Worm (Caenorhabditis elegans) whole organism, mixed stage, embryonic: ENCODE measurements around the gene Y53F4B.39.
A peak's percentile ranks its signal among the peaks of the same experiment; 100 is the strongest.

ENCODE experiments used
- M03D4.4 ChIP-seq: sonication (generic microtip); optimal IDR thresholded peaks from 2 replicates; lab custom pipeline; 2017; ENCODE audit warnings: mild to moderate bottlenecking, missing genetic modification characterization, missing compliant biosample characterization
- bed-3 ChIP-seq: fragments of 200-800 bp; sonication (Bioruptor generic); optimal IDR thresholded peaks from 3 replicates; lab custom pipeline; 2018; ENCODE audit warnings: mild to moderate bottlenecking, missing genetic modification characterization, moderate library complexity, missing compliant biosample characterization
- blmp-1 ChIP-seq: fragments of 150-350 bp; optimal IDR thresholded peaks from 2 replicates; lab custom pipeline; 2014; ENCODE audit warnings: missing biosample characterization, missing genetic modification characterization
- ceh-39 ChIP-seq: fragments of 150-350 bp; optimal IDR thresholded peaks from 2 replicates; lab custom pipeline; 2014; ENCODE audit warnings: missing biosample characterization, missing genetic modification characterization
- ceh-43 ChIP-seq: fragments of 200-800 bp; sonication (Bioruptor generic); optimal IDR thresholded peaks from 2 replicates; lab custom pipeline; 2018; ENCODE audit warnings: mild to moderate bottlenecking, missing genetic modification characterization, moderate library complexity, missing compliant biosample characterization
- ces-1 ChIP-seq: fragments of 150-350 bp; optimal IDR thresholded peaks from 2 replicates; lab custom pipeline; 2014; ENCODE audit warnings: missing biosample characterization, missing genetic modification reagents, missing genetic modification characterization
- cnd-1 ChIP-seq: fragments of 200-800 bp; sonication (Bioruptor generic); optimal IDR thresholded peaks from 2 replicates; lab custom pipeline; 2018; ENCODE audit warnings: mild to moderate bottlenecking, missing genetic modification characterization, missing compliant biosample characterization
- drap-1 ChIP-seq: fragments of 200-800 bp; sonication (Bioruptor generic); optimal IDR thresholded peaks from 3 replicates; lab custom pipeline; 2018; ENCODE audit warnings: mild to moderate bottlenecking, missing genetic modification characterization, missing compliant biosample characterization
- elt-3 ChIP-seq: fragments of 150-350 bp; optimal IDR thresholded peaks from 2 replicates; lab custom pipeline; 2014; ENCODE audit warnings: missing biosample characterization, missing genetic modification characterization
- flh-1 ChIP-seq: fragments of 200-800 bp; sonication (Bioruptor generic); optimal IDR thresholded peaks from 2 replicates; lab custom pipeline; 2018; ENCODE audit warnings: mild to moderate bottlenecking, missing genetic modification characterization, moderate library complexity, missing compliant biosample characterization
- ham-2 ChIP-seq: fragments of 200-800 bp; sonication (Bioruptor generic); optimal IDR thresholded peaks from 2 replicates; lab custom pipeline; 2018; ENCODE audit warnings: mild to moderate bottlenecking, missing genetic modification characterization, missing compliant biosample characterization
- hlh-1 ChIP-seq: fragments of 150-350 bp; optimal IDR thresholded peaks from 2 replicates; lab custom pipeline; 2014; ENCODE audit warnings: missing biosample characterization, missing genetic modification reagents, missing genetic modification characterization
- lin-13 ChIP-seq: fragments of 150-350 bp; optimal IDR thresholded peaks from 2 replicates; lab custom pipeline; 2014; ENCODE audit warnings: missing biosample characterization, missing genetic modification characterization
- lin-32 ChIP-seq: fragments of 200-800 bp; sonication (Bioruptor generic); optimal IDR thresholded peaks from 2 replicates; lab custom pipeline; 2018; ENCODE audit warnings: mild to moderate bottlenecking, missing genetic modification characterization, missing compliant biosample characterization
- lsy-2 ChIP-seq: fragments of 150-350 bp; optimal IDR thresholded peaks from 2 replicates; lab custom pipeline; 2014; ENCODE audit warnings: missing biosample characterization, missing genetic modification characterization
- mab-5 ChIP-seq: fragments of 150-350 bp; optimal IDR thresholded peaks from 2 replicates; lab custom pipeline; 2014; ENCODE audit warnings: missing biosample characterization, missing genetic modification characterization
- mep-1 ChIP-seq: fragments of 150-350 bp; optimal IDR thresholded peaks from 2 replicates; lab custom pipeline; 2017; ENCODE audit warnings: missing biosample characterization, missing genetic modification reagents, missing genetic modification characterization, inconsistent platforms
- mls-2 ChIP-seq: sonication (generic microtip); optimal IDR thresholded peaks from 2 replicates; lab custom pipeline; 2016; ENCODE audit warnings: mild to moderate bottlenecking, missing genetic modification characterization, moderate library complexity, missing compliant biosample characterization
- nhr-12 ChIP-seq: fragments of 150-350 bp; optimal IDR thresholded peaks from 2 replicates; lab custom pipeline; 2014; ENCODE audit warnings: missing biosample characterization, missing genetic modification characterization
- nhr-2 ChIP-seq: fragments of 150-350 bp; optimal IDR thresholded peaks from 2 replicates; lab custom pipeline; 2014; ENCODE audit warnings: missing biosample characterization, missing genetic modification characterization
- nhr-237 ChIP-seq: fragments of 150-350 bp; optimal IDR thresholded peaks from 2 replicates; lab custom pipeline; 2014; ENCODE audit warnings: missing biosample characterization, missing genetic modification characterization
- nhr-28 ChIP-seq: fragments of 150-350 bp; optimal IDR thresholded peaks from 2 replicates; lab custom pipeline; 2014; ENCODE audit warnings: missing biosample characterization, missing genetic modification characterization
- nhr-76 ChIP-seq: sonication (generic microtip); optimal IDR thresholded peaks from 2 replicates; lab custom pipeline; 2017; ENCODE audit warnings: missing biosample characterization, missing genetic modification characterization
- pha-4 ChIP-seq: fragments of 150-350 bp; optimal IDR thresholded peaks from 2 replicates; lab custom pipeline; 2018; ENCODE audit warnings: missing biosample characterization, missing genetic modification reagents, missing genetic modification characterization
- sem-2 ChIP-seq: fragments of 200-800 bp; sonication (Bioruptor generic); optimal IDR thresholded peaks from 2 replicates; lab custom pipeline; 2018; ENCODE audit warnings: mild to moderate bottlenecking, missing genetic modification characterization, missing compliant biosample characterization
- snpc-4 ChIP-seq: fragments of 150-350 bp; optimal IDR thresholded peaks from 2 replicates; lab custom pipeline; 2014; ENCODE audit warnings: missing biosample characterization, missing genetic modification characterization
- sptf-1 ChIP-seq: sonication (generic microtip); optimal IDR thresholded peaks from 2 replicates; lab custom pipeline; 2017; ENCODE audit warnings: mild to moderate bottlenecking, missing genetic modification characterization, moderate library complexity, missing compliant biosample characterization
- tbx-8 ChIP-seq: fragments of 200-800 bp; sonication (Bioruptor generic); optimal IDR thresholded peaks from 2 replicates; lab custom pipeline; 2018; ENCODE audit warnings: mild to moderate bottlenecking, missing genetic modification characterization, moderate library complexity, missing compliant biosample characterization
- unc-120 ChIP-seq: sonication (generic microtip); optimal IDR thresholded peaks from 2 replicates; lab custom pipeline; 2017; ENCODE audit warnings: missing genetic modification characterization, missing compliant biosample characterization; ENCODE audit not compliant: poor library complexity, severe bottlenecking
- unc-39 ChIP-seq: fragments of 150-350 bp; optimal IDR thresholded peaks from 2 replicates; lab custom pipeline; 2014; ENCODE audit warnings: missing biosample characterization, missing genetic modification characterization
- unc-62 ChIP-seq: fragments of 150-350 bp; optimal IDR thresholded peaks from 2 replicates; lab custom pipeline; 2014; ENCODE audit warnings: missing biosample characterization, missing genetic modification reagents, missing genetic modification characterization
- zip-8 ChIP-seq: fragments of 150-350 bp; optimal IDR thresholded peaks from 2 replicates; lab custom pipeline; 2014; ENCODE audit warnings: missing biosample characterization, missing genetic modification characterization
- ztf-11 ChIP-seq: fragments of 150-350 bp; optimal IDR thresholded peaks from 2 replicates; lab custom pipeline; 2014; ENCODE audit warnings: missing biosample characterization, missing genetic modification characterization

Y53F4B.39 gene

ce11 chrII:15109844-15110243, at the start of gene Y53F4B.39:
Y53F4B.39 (plus strand) TSS chrII:15110144.
- no peak for TF ChIP-seq elt-3 (tag; lab: Kevin White, UChicago)
- TF ChIP-seq M03D4.4 (tag; lab: Kevin White, UChicago) = no peak
- TF ChIP-seq nhr-237 = no peak
- TF ChIP-seq nhr-12 = no peak
- no peak for TF ChIP-seq ceh-39 (tag; lab: Kevin White, UChicago)
- no peak for TF ChIP-seq pha-4 (tag; lab: Kevin White, UChicago)
- TF ChIP-seq unc-120 (tag; lab: Kevin White, UChicago) = no peak
- TF ChIP-seq blmp-1 (tag; lab: Kevin White, UChicago) = no peak
- TF ChIP-seq ceh-43 = no peak
- no peak for TF ChIP-seq snpc-4
- no peak for TF ChIP-seq sem-2 (GFP tag; lab: Kevin White, UChicago)
- TF ChIP-seq mep-1 (tag; lab: Kevin White, UChicago) = no peak
- TF ChIP-seq zip-8 (tag; lab: Kevin White, UChicago) = no peak
- no peak for TF ChIP-seq lin-32 (GFP tag; lab: Kevin White, UChicago)
- TF ChIP-seq ces-1 = no peak
- no peak for TF ChIP-seq tbx-8
- no peak for TF ChIP-seq cnd-1 (tag; lab: Kevin White, UChicago)
- TF ChIP-seq nhr-76 (tag; lab: Kevin White, UChicago) = no peak
- TF ChIP-seq, all 35 proteins: peak for 0

ce11 chrII:15071571-15071970, 38.4 kb upstream of the Y53F4B.39 start, which contains the start of gene Y53F4B.18:
Y53F4B.18 (minus strand) TSS chrII:15071671.
- TF ChIP-seq ham-2 (GFP tag; lab: Kevin White, UChicago) (no peak), lin-13 (tag; lab: Kevin White, UChicago) (no peak), sptf-1 (tag; lab: Kevin White, UChicago) (no peak), mab-5 (tag; lab: Kevin White, UChicago) (no peak), cnd-1 (tag; lab: Kevin White, UChicago) (no peak), ceh-39 (tag; lab: Kevin White, UChicago) (no peak), snpc-4 (no peak), sem-2 (GFP tag; lab: Kevin White, UChicago) (no peak), nhr-237 (no peak), ztf-11 (no peak), nhr-2 (no peak), mls-2 (tag; lab: Kevin White, UChicago) (no peak), nhr-12 (no peak), unc-62 (GFP tag; lab: Kevin White, UChicago) (no peak), M03D4.4 (tag; lab: Kevin White, UChicago) (no peak), lin-32 (GFP tag; lab: Kevin White, UChicago) (no peak), tbx-8 (no peak), mep-1 (tag; lab: Kevin White, UChicago) (no peak)

ce11 chrII:15074760-15075159, 35.2 kb upstream of the Y53F4B.39 start:
- TF ChIP-seq mab-5 (tag; lab: Kevin White, UChicago) = no peak
- no peak for TF ChIP-seq nhr-12
- no peak for TF ChIP-seq nhr-76 (tag; lab: Kevin White, UChicago)
- TF ChIP-seq unc-39 = no peak
- no peak for TF ChIP-seq drap-1 (GFP tag; lab: Kevin White, UChicago)
- no peak for TF ChIP-seq ham-2 (GFP tag; lab: Kevin White, UChicago)
- no peak for TF ChIP-seq lsy-2 (tag; lab: Kevin White, UChicago)
- no peak for TF ChIP-seq nhr-28
- no peak for TF ChIP-seq cnd-1 (tag; lab: Kevin White, UChicago)
- TF ChIP-seq mep-1 (tag; lab: Kevin White, UChicago) = no peak
- no peak for TF ChIP-seq bed-3 (GFP tag; lab: Kevin White, UChicago)
- TF ChIP-seq ceh-43 = no peak
- no peak for TF ChIP-seq hlh-1 (tag; lab: Kevin White, UChicago)
- TF ChIP-seq flh-1 = no peak
- TF ChIP-seq blmp-1 (tag; lab: Kevin White, UChicago) = no peak
- TF ChIP-seq ces-1 = no peak
- no peak for TF ChIP-seq lin-13 (tag; lab: Kevin White, UChicago)
- no peak for TF ChIP-seq snpc-4
- TF ChIP-seq, all 35 proteins: peak for 0

ce11 chrII:15076778-15077435, 33.0 kb upstream of the Y53F4B.39 start, which contains the start of gene Y53F4B.19:
Y53F4B.19 (plus strand) TSS chrII:15076934.
- TF ChIP-seq mab-5 (tag; lab: Kevin White, UChicago) (no peak), unc-39 (no peak), nhr-237 (no peak), zip-8 (tag; lab: Kevin White, UChicago) (no peak), ham-2 (GFP tag; lab: Kevin White, UChicago) (no peak), lsy-2 (tag; lab: Kevin White, UChicago) (peak; percentile 79), ceh-39 (tag; lab: Kevin White, UChicago) (peak; percentile 95)
